Worm (Caenorhabditis elegans) whole organism, L1 larva: Measurements from ENCODE around the gene sru-31.

Source experiments
- elt-2 ChIP-seq: sonication (generic microtip); optimal IDR thresholded peaks from 2 replicates; lab custom pipeline; 2016; ENCODE audit warnings: missing genetic modification characterization, mild to moderate bottlenecking, inconsistent platforms, missing compliant biosample characterization, missing genetic modification reagents
- fos-1 ChIP-seq: fragments of 150-350 bp; optimal IDR thresholded peaks from 2 replicates; lab custom pipeline; 2014; ENCODE audit warnings: missing biosample characterization, missing genetic modification characterization
- lin-35 ChIP-seq, 2 experiments: fragments of 150-350 bp; optimal IDR thresholded peaks; 2 replicates each; lab custom pipeline; 2014; ENCODE audit warnings: missing biosample characterization in 2 of 2, missing genetic modification characterization in 2 of 2, missing genetic modification reagents in 2 of 2
- nhr-237 ChIP-seq: fragments of 150-350 bp; optimal IDR thresholded peaks from 2 replicates; lab custom pipeline; 2014; ENCODE audit warnings: missing biosample characterization, missing genetic modification characterization
- pax-3 ChIP-seq: fragments of 200-800 bp; sonication (Bioruptor generic); optimal IDR thresholded peaks from 2 replicates; lab custom pipeline; 2018; ENCODE audit warnings: mild to moderate bottlenecking, missing genetic modification characterization, moderate library complexity, missing compliant biosample characterization
- sptf-1 ChIP-seq: fragments of 150-350 bp; optimal IDR thresholded peaks from 2 replicates; lab custom pipeline; 2014; ENCODE audit warnings: missing biosample characterization, missing genetic modification characterization
- zag-1 ChIP-seq: fragments of 150-350 bp; optimal IDR thresholded peaks from 2 replicates; lab custom pipeline; 2014; ENCODE audit warnings: missing biosample characterization, missing genetic modification characterization

DNA sequence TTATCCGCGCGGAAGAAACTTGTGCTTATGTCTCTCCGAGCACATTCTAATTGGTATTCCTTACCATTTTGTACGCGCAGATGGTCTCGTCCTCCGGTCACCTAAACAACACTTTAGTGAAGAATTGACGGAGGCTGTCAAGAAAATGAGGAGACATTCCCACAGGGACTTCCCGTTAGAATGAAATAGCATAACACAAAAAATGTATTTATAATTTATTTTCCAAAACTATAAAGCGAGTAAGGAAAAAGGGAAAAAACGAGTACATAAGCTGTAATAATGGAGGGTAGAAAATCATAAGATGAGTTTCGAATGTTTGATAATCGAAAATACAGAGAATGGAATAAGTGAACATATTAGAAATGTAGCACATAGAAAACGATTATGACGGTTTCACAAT lies 40.8 kb upstream of the sru-31 start, which contains the start of gene F46B6.12:
- TF ChIP-seq sptf-1 (tag; lab: Kevin White, UChicago): no peak
- TF ChIP-seq nhr-237: no peak
- TF ChIP-seq elt-2 (tag; lab: Kevin White, UChicago): no peak
- no peak for TF ChIP-seq zag-1 (tag; lab: Kevin White, UChicago)
- TF ChIP-seq lin-35 (GFP tag; optimal IDR thresholded peaks at IDR 0.05; lab: Kevin White, UChicago): no peak
- no peak for TF ChIP-seq pax-3
- TF ChIP-seq fos-1: no peak
